Fruit fly (Drosophila melanogaster) whole organism: ENCODE results near the gene Mpv17.
A peak's percentile ranks its signal among the peaks of the same experiment; 100 is the strongest.

Experiments
- CG8478 ChIP-seq: fragments of >200 bp; optimal IDR thresholded peaks from 2 replicates; lab custom pipeline; 2018; ENCODE audit warnings: inconsistent platforms
- EcR ChIP-seq, 2 experiments: fragments of >200 bp; optimal IDR thresholded peaks; 2 replicates each; lab custom pipeline; 2017; ENCODE audit warnings: missing biosample characterization in 2 of 2, missing genetic modification characterization in 2 of 2, missing genetic modification reagents in 2 of 2

dm6 chr4:989058-989770, 39.9 kb downstream of the Mpv17 start, which contains the start of gene toy:
- peak; percentile 84 for TF ChIP-seq CG8478 (lab: Kevin White, UChicago)
- TF ChIP-seq EcR (GFP tag; optimal IDR thresholded peaks at IDR 0.05; lab: Kevin White, UChicago) = peak in 1 of 2 experiments; percentile 47
